Fruit fly (Drosophila melanogaster): ENCODE results near the gene Uch.

Gene Uch

dm6 chr2L:2196590-2197474 is 17.2 kb downstream of the Uch start (continued):
- TF ChIP-seq otp (GFP tag; IDR thresholded peaks at IDR 0.05) = no peak
- TF ChIP-seq CG10462 (GFP tag; optimal IDR thresholded peaks at IDR 0.05) = no peak
- no peak for TF ChIP-seq Rfx (GFP tag; IDR thresholded peaks at IDR 0.05)
- no peak for TF ChIP-seq CG3726 (GFP tag; IDR thresholded peaks at IDR 0.05)
- TF ChIP-seq CG7271 (tag; optimal IDR thresholded peaks at IDR 0.05) = no peak
- peak; percentile 64 for TF ChIP-seq exex (tag; optimal IDR thresholded peaks at IDR 0.05)
- TF ChIP-seq CG7556 (GFP tag; optimal IDR thresholded peaks at IDR 0.05) = peak; percentile 72
- TF ChIP-seq Lhr (GFP tag; optimal IDR thresholded peaks at IDR 0.05) = peak; percentile 100
- TF ChIP-seq Stat92E (GFP tag; optimal IDR thresholded peaks at IDR 0.05) = peak in 1 of 3 experiments; percentile 97
- TF ChIP-seq amos (GFP tag; IDR thresholded peaks at IDR 0.05; ENCODE audit: partially characterized antibody) = no peak
- TF ChIP-seq phol (tag; optimal IDR thresholded peaks at IDR 0.05) = peak; percentile 54
- no peak for TF ChIP-seq CG3847 (GFP tag; IDR thresholded peaks at IDR 0.05)
- no peak for TF ChIP-seq CG31388 (GFP tag; optimal IDR thresholded peaks at IDR 0.05)
- TF ChIP-seq jing (GFP tag; optimal IDR thresholded peaks at IDR 0.05) = no peak
- TF ChIP-seq CG2678 (tag; optimal IDR thresholded peaks at IDR 0.05) = peak; percentile 67
- peak in 1 of 2 experiments; percentile 56 for TF ChIP-seq insv (GFP tag; optimal IDR thresholded peaks at IDR 0.05)
- no peak for TF ChIP-seq sc (optimal IDR thresholded peaks at IDR 0.05)
- peak; percentile 49 for TF ChIP-seq sc (GFP tag; optimal IDR thresholded peaks at IDR 0.05)
- TF ChIP-seq Hr3 (GFP tag; optimal IDR thresholded peaks at IDR 0.05) = peak; percentile 62
- TF ChIP-seq ssp (GFP tag; IDR thresholded peaks at IDR 0.05) = no peak
- no peak for TF ChIP-seq CG17361 (GFP tag; IDR thresholded peaks at IDR 0.05)
- no peak for TF ChIP-seq dan (GFP tag; IDR thresholded peaks at IDR 0.05)
- no peak for TF ChIP-seq CG42726 (GFP tag; IDR thresholded peaks at IDR 0.05; ENCODE audit: partially characterized antibody)
- TF ChIP-seq Doc2 (GFP tag; IDR thresholded peaks at IDR 0.05) = no peak
- TF ChIP-seq CG6254 (GFP tag; optimal IDR thresholded peaks at IDR 0.05) = peak; percentile 70
- TF ChIP-seq CG17385 (GFP tag; optimal IDR thresholded peaks at IDR 0.05) = peak; percentile 3
- no peak for TF ChIP-seq CG15073 (GFP tag; optimal IDR thresholded peaks at IDR 0.05)
- no peak for TF ChIP-seq CG8290 (GFP tag; optimal IDR thresholded peaks at IDR 0.05)
- TF ChIP-seq CG8290 (tag; optimal IDR thresholded peaks at IDR 0.05) = peak; percentile 63 to 89
- no peak for TF ChIP-seq dati (GFP tag; IDR thresholded peaks at IDR 0.05)
- peak; percentile 97 for TF ChIP-seq CG1832 (GFP tag; optimal IDR thresholded peaks at IDR 0.05)
- peak; percentile 69 for TF ChIP-seq kah (GFP tag; optimal IDR thresholded peaks at IDR 0.05)
- TF ChIP-seq cas (GFP tag; IDR thresholded peaks at IDR 0.05) = no peak
- TF ChIP-seq gcm (GFP tag; optimal IDR thresholded peaks at IDR 0.05) = peak; percentile 70
- TF ChIP-seq NK7.1 (GFP tag; optimal IDR thresholded peaks at IDR 0.05) = no peak
- peak; percentile 37 for TF ChIP-seq Chrac-16 (GFP tag; optimal IDR thresholded peaks at IDR 0.05)
- peak; percentile 63 for TF ChIP-seq CG9727 (GFP tag; optimal IDR thresholded peaks at IDR 0.05)
- TF ChIP-seq BEAF-32 (GFP tag; optimal IDR thresholded peaks at IDR 0.05) = no peak
- TF ChIP-seq HHEX (GFP tag; optimal IDR thresholded peaks at IDR 0.05) = peak; percentile 76
- TF ChIP-seq CrebB (tag; optimal IDR thresholded peaks at IDR 0.05) = peak; percentile 76
- no peak for TF ChIP-seq sna (GFP tag; IDR thresholded peaks at IDR 0.05; ENCODE audit: partially characterized antibody)
- TF ChIP-seq tio (GFP tag; optimal IDR thresholded peaks at IDR 0.05) = peak; percentile 24
- no peak for TF ChIP-seq sr (GFP tag; IDR thresholded peaks at IDR 0.05)
- peak; percentile 68 for TF ChIP-seq grau (tag; optimal IDR thresholded peaks at IDR 0.05)
- no peak for TF ChIP-seq CG13287 (GFP tag; IDR thresholded peaks at IDR 0.05; ENCODE audit: partially characterized antibody)
- peak; percentile 19 for TF ChIP-seq Dip3 (GFP tag; optimal IDR thresholded peaks at IDR 0.05)
- no peak for TF ChIP-seq oc (tag; optimal IDR thresholded peaks at IDR 0.05)
- no peak for TF ChIP-seq E2f2 (GFP tag; IDR thresholded peaks at IDR 0.05)
- TF ChIP-seq CG8281 (tag; optimal IDR thresholded peaks at IDR 0.05) = peak; percentile 14
